Fruit fly (Drosophila melanogaster): ENCODE results near the gene CG7556.

dm6 chrX:19174092-19174491 is 5.5 kb downstream of the CG7556 start:
- no peak for TF ChIP-seq insv (optimal IDR thresholded peaks at IDR 0.05)
- TF ChIP-seq Myc (optimal IDR thresholded peaks at IDR 0.05), result no peak
- TF ChIP-seq psq (optimal IDR thresholded peaks at IDR 0.05), result no peak
- TF ChIP-seq h (optimal IDR thresholded peaks at IDR 0.05), result no peak
- no peak for TF ChIP-seq ttk (optimal IDR thresholded peaks at IDR 0.05)

All from Kc167 (cell line).